Worm (Caenorhabditis elegans): ENCODE measurements around the gene ins-22.

DNA sequence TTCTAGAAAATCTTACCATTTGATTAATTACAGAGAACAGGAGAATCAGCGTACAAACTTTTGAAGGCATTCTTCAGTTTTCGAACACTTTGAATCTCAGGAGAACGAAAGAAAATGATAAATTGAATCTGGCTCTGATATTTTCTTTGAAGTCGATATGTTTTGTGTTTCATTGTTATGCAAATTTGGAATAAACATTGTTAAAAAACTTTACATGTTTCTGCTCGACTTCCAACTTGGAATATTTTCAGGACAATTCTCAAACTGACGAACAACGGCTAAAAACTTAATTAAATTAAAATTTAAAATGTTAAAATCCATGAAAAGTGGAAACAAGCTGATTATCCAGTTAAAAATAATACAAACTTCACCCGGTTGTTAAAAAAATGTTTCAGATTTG lies 37.7 kb upstream of the ins-22 start, which contains the start of gene C05B5.1:
- TF ChIP-seq unc-62 (GFP tag; optimal IDR thresholded peaks at IDR 0.05) = no peak
- TF ChIP-seq C16A3.4 (tag; optimal IDR thresholded peaks at IDR 0.05) = no peak
- no peak for TF ChIP-seq alr-1 (tag; optimal IDR thresholded peaks at IDR 0.05; ENCODE audit: borderline replicate concordance)
- TF ChIP-seq skn-1 (tag; optimal IDR thresholded peaks at IDR 0.05) = no peak
- no peak for TF ChIP-seq unc-86 (tag; optimal IDR thresholded peaks at IDR 0.05)
- no peak for TF ChIP-seq ceh-8 (GFP tag; optimal IDR thresholded peaks at IDR 0.05)
- TF ChIP-seq sptf-1 (tag; optimal IDR thresholded peaks at IDR 0.05) = no peak
- no peak for TF ChIP-seq elt-3 (tag; optimal IDR thresholded peaks at IDR 0.05)
- no peak for TF ChIP-seq lsy-2 (tag; optimal IDR thresholded peaks at IDR 0.05)
- no peak for TF ChIP-seq nhr-28 (tag; optimal IDR thresholded peaks at IDR 0.05)
- no peak for TF ChIP-seq nhr-12 (tag; optimal IDR thresholded peaks at IDR 0.05)

All from whole organism, L1 larva.